Worm (Caenorhabditis elegans) whole organism, early embryonic: ENCODE results near the gene srv-34.

Experiments used
- B0310.2 ChIP-seq: sonication (generic microtip); optimal IDR thresholded peaks from 2 replicates; lab custom pipeline; 2016; ENCODE audit warnings: mild to moderate bottlenecking, missing genetic modification characterization, missing compliant biosample characterization
- ama-1 ChIP-seq: fragments of 150-350 bp; optimal IDR thresholded peaks from 2 replicates; lab custom pipeline; 2014
- ets-7 ChIP-seq: sonication (generic microtip); optimal IDR thresholded peaks from 2 replicates; lab custom pipeline; 2016; ENCODE audit warnings: missing genotype, missing genetic modification characterization, missing compliant biosample characterization
- flt-1 ChIP-seq: fragments of 200-800 bp; sonication (Bioruptor generic); IDR thresholded peaks from 2 replicates; pipeline ENCODE4 v1.3.6; 2022; ENCODE audit warnings: missing genetic modification characterization, missing compliant biosample characterization
- scrt-1 ChIP-seq: fragments of 200-800 bp; sonication (Bioruptor generic); IDR thresholded peaks from 2 replicates; pipeline ENCODE4 v1.3.6; 2022; ENCODE audit warnings: missing genetic modification characterization, missing compliant biosample characterization
- tbx-37 ChIP-seq: fragments of 200-800 bp; sonication (Bioruptor generic); conservative IDR thresholded peaks from 2 replicates; pipeline ENCODE4 v1.3.6; 2022; ENCODE audit warnings: missing genetic modification reagents, missing genetic modification characterization, missing compliant biosample characterization
- tra-4 ChIP-seq: sonication (generic microtip); optimal IDR thresholded peaks from 2 replicates; lab custom pipeline; 2017; ENCODE audit warnings: missing genetic modification characterization, missing compliant biosample characterization

DNA sequence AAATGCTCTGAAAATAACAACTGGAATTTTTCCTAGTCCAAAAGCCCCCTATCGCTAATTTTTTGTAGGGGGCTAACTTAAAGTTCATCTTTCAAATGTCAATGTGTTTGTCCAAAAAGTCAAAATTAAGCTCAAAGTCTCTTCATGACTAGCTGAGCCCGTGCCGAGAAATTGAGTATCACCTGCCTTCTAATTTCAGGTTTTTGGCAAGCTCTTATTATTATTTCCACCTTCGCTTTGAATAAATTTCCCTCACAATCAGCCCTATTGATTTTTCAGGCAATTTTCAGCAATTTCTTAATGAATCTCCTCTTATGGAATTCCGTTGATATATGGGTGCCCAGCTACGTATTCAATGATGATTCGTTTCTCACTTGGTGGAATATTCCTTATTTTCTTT, 24.8 kb upstream of the srv-34 start, which contains the start of gene sre-36:
- TF ChIP-seq flt-1 = no peak
- no peak for TF ChIP-seq ama-1
- TF ChIP-seq scrt-1 (GFP tag; lab: Robert Waterston, UW) = no peak
- no peak for TF ChIP-seq ets-7 (tag; lab: Kevin White, UChicago)
- TF ChIP-seq B0310.2 = no peak
- TF ChIP-seq tra-4 = no peak
- TF ChIP-seq tbx-37 = no peak
